Worm (Caenorhabditis elegans): ENCODE results near the gene H41C03.2.

DNA sequence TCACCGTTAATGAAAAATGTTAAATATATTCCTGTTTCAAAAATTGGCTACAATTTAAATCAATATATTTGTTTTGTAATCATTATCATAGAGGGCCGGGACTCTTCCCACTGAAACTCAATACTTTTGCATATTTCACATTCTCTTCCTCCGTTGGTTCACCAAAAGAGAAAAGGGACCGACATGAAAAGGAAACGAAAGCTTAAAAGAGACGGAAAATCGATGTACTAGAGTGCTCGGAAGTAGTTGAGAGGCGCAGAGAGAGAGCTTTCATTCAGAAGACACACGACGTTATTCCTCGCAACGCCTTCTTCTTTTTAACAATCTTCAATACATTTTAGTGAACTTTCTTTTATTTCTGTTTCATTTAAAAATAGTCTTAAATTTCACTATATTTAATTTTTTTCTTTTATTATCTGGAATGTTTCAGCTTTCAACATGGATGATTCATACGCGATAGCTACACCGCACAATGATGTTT lies 31.6 kb downstream of the H41C03.2 start, which contains the start of gene ehs-1:
- TF ChIP-seq him-1 (tag; optimal IDR thresholded peaks at IDR 0.05) (no peak), W03F9.2 (tag; optimal IDR thresholded peaks at IDR 0.05) (no peak)
